Worm (Caenorhabditis elegans) whole organism, mixed stage, embryonic: ENCODE results near the gene catp-6.

ENCODE experiments used
- blmp-1 ChIP-seq: fragments of 150-350 bp; optimal IDR thresholded peaks from 2 replicates; lab custom pipeline; 2014; ENCODE audit warnings: missing biosample characterization, missing genetic modification characterization
- lsy-2 ChIP-seq: fragments of 150-350 bp; optimal IDR thresholded peaks from 2 replicates; lab custom pipeline; 2014; ENCODE audit warnings: missing biosample characterization, missing genetic modification characterization
- mab-5 ChIP-seq: fragments of 150-350 bp; optimal IDR thresholded peaks from 2 replicates; lab custom pipeline; 2014; ENCODE audit warnings: missing biosample characterization, missing genetic modification characterization
- nhr-12 ChIP-seq: fragments of 150-350 bp; optimal IDR thresholded peaks from 2 replicates; lab custom pipeline; 2014; ENCODE audit warnings: missing biosample characterization, missing genetic modification characterization
- nhr-237 ChIP-seq: fragments of 150-350 bp; optimal IDR thresholded peaks from 2 replicates; lab custom pipeline; 2014; ENCODE audit warnings: missing biosample characterization, missing genetic modification characterization
- nhr-28 ChIP-seq: fragments of 150-350 bp; optimal IDR thresholded peaks from 2 replicates; lab custom pipeline; 2014; ENCODE audit warnings: missing biosample characterization, missing genetic modification characterization
- nhr-76 ChIP-seq: sonication (generic microtip); optimal IDR thresholded peaks from 2 replicates; lab custom pipeline; 2017; ENCODE audit warnings: missing biosample characterization, missing genetic modification characterization
- pha-4 ChIP-seq: fragments of 150-350 bp; optimal IDR thresholded peaks from 2 replicates; lab custom pipeline; 2018; ENCODE audit warnings: missing biosample characterization, missing genetic modification reagents, missing genetic modification characterization
- sptf-1 ChIP-seq: sonication (generic microtip); optimal IDR thresholded peaks from 2 replicates; lab custom pipeline; 2017; ENCODE audit warnings: mild to moderate bottlenecking, missing genetic modification characterization, moderate library complexity, missing compliant biosample characterization
- unc-62 ChIP-seq: fragments of 150-350 bp; optimal IDR thresholded peaks from 2 replicates; lab custom pipeline; 2014; ENCODE audit warnings: missing biosample characterization, missing genetic modification reagents, missing genetic modification characterization

DNA sequence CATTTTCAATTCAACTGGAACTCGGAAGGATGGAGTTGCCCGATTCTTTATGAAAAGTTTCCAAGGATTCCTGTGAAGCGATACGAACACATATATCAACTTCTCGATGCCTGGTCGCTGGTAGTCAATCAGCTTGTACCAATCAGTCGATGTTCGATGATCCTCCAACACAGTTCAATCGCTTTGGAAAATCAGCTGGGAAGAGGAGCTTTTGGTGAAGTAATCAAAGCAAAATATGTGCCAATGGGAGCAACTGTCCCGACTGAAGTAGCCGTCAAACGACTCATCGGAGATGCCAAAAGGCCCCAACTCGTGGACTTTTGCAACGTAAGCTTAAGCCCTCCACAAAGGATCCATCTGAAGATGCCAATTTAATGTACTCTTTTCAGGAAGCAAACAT, 9.0 kb upstream of the catp-6 start:
- no peak for TF ChIP-seq pha-4
- no peak for TF ChIP-seq nhr-237 (tag; lab: Kevin White, UChicago)
- no peak for TF ChIP-seq nhr-12 (tag; lab: Kevin White, UChicago)
- no peak for TF ChIP-seq blmp-1 (tag; lab: Kevin White, UChicago)
- TF ChIP-seq mab-5, result no peak
- no peak for TF ChIP-seq sptf-1 (tag; lab: Kevin White, UChicago)
- TF ChIP-seq nhr-76 (tag; lab: Kevin White, UChicago), result no peak
- no peak for TF ChIP-seq nhr-28 (tag; lab: Kevin White, UChicago)
- TF ChIP-seq unc-62 (GFP tag; lab: Kevin White, UChicago), result no peak
- no peak for TF ChIP-seq lsy-2 (tag; lab: Kevin White, UChicago)
